Worm (Caenorhabditis elegans): ENCODE data around the gene gtap-2.

Gene gtap-2

DNA sequence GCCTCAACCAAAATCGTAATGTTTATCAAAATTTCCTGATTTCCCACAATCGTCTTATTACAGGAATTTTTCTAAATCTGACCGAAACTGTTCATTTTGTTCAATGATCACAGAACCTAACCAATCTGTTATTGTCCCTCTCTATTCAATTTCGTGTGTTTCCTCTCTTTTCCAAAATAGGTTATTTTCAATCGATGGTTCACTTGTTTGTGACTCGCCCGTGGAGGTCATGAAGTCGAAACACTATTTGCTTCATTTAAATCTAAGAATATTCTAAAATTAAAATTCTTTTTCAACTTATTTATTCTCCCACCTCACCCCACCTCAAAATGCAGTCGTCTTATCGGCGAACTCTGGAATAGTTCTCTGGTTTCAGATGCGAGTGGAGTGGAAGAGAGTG is 42.5 kb downstream of the gtap-2 start:
- TF ChIP-seq fos-1 (tag; optimal IDR thresholded peaks at IDR 0.05) (peak; percentile 6), nhr-25 (tag; optimal IDR thresholded peaks at IDR 0.05) (no peak), ceh-16 (tag; optimal IDR thresholded peaks at IDR 0.05) (no peak)

DNA sequence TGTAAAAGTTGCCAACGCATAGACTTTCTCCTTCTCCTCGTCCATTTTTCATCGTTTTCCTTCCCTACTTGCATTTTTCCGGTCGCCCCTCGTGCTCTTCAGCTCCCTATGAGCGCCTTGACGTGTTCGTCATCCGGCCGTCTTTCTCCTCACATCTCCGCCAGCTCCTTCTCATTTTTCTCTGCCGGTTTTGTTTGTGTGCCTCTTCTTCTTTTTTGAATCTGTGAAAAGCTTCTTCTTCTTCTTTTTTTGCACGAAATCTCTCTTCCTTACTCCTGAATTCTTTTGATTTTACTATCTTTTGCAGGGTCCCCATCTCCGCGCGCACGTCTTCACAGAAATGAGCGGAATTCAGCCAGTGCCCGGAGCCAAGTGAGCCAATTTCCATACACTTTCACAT is 43.2 kb downstream of the gtap-2 start, which contains the start of gene K11H3.3:
K11H3.3 (plus strand) TSS at position 308 of the 400 bp plus-strand sequence.
- TF ChIP-seq Y55F3AM.14 (GFP tag; optimal IDR thresholded peaks at IDR 0.05) (no peak), C34F6.9 (tag; optimal IDR thresholded peaks at IDR 0.05) (peak; percentile 5), nhr-129 (tag; optimal IDR thresholded peaks at IDR 0.05) (peak; percentile 10)

DNA sequence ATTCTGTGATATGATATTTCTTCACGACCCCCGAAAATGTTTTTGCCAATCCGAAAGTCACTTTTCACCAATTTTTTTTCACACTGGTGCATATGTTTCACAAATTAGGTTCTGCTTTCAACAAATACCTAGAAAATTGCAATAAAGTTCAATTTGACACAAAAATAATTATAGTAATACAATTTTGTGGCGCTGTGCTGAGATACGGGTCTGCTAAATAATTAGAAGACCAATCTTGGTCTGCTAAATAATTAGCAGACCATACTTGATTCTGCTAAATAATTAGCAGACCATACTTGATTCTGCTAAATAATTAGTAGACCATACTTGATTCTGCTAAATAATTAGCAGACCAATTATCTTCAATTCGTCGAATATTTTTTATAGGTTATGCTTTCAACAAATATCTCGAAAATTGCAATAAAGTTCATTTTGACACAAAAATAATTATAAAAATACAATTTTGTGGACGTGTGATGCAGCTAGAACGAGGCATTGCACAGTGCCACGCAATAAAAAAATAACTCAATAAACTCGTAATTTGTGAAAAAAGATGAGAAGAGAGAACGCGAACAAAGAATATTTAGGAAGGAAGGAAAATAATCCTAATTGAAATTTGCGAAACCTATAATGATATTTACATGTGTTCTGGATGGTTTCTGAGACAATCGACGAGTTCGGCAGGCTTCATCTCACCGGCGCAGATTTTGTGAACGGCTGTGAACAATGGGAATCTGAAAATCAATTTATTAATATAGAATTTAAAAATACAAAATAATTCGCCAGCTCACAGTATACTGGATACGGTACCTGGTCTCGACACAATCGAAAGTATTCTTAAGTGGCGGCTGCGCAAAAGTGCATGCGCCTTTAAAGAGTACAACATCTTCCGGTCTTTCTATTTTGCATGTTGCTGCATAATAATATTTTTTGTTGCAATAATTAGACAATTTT is 45.6 kb downstream of the gtap-2 start:
- TF ChIP-seq unc-39 (tag; optimal IDR thresholded peaks at IDR 0.05) (no peak), nhr-21 (tag; optimal IDR thresholded peaks at IDR 0.05) (peak; percentile 7)

DNA sequence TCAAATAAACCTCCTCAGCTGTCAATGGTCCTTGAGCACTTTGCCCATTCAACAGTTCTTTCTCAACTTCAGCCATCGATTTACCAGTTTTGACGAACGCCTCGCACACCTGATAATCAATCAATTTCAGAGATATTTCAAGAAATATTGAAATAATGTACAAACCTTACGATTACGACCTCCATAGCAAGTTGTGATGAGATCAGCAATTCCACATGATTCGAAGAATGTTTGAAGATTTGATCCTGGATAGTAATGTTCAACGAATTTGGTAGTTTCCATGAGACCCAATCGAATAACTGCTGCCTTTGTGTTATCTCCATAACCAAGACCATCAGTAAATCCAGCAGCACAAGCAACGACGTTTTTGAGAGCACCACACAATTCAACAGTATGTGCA is 46.6 kb downstream of the gtap-2 start:
- TF ChIP-seq unc-62 (GFP tag; optimal IDR thresholded peaks at IDR 0.05) (no peak), mbf-1 (tag; optimal IDR thresholded peaks at IDR 0.05) (no peak), nhr-77 (tag; optimal IDR thresholded peaks at IDR 0.05) (no peak), elt-1 (tag; optimal IDR thresholded peaks at IDR 0.05) (no peak), mab-5 (tag; optimal IDR thresholded peaks at IDR 0.05) (no peak), mdl-1 (tag; optimal IDR thresholded peaks at IDR 0.05) (no peak), nhr-12 (tag; optimal IDR thresholded peaks at IDR 0.05) (no peak), nhr-21 (tag; optimal IDR thresholded peaks at IDR 0.05) (no peak)

DNA sequence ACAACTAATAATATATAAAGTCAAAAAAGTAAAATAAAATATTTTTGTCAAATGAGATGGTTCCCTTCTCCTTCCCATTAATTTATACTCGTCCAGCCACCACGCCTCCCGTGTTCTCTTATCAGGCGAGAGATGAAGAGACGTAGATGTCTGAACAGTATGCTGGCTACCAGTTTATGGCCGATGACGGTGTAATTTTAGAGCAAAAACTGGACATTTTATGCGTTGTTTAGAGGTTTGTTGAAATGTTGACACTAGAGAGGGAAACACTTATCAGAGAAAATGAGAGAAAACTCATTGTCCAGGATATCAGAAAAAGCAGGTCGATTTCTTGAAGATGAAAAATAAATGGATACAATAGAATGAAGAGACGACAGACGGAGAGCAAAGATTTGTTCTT is 48.8 kb downstream of the gtap-2 start:
- TF ChIP-seq aly-2 (tag; optimal IDR thresholded peaks at IDR 0.05) (no peak), nhr-6 (tag; optimal IDR thresholded peaks at IDR 0.05) (no peak), R02D3.7 (tag; optimal IDR thresholded peaks at IDR 0.05) (no peak), lsy-2 (tag; optimal IDR thresholded peaks at IDR 0.05) (peak in 1 of 2 experiments; percentile 6), lin-13 (GFP tag; optimal IDR thresholded peaks at IDR 0.05) (no peak), crh-2 (tag; optimal IDR thresholded peaks at IDR 0.05) (peak; percentile 50), fos-1 (tag; optimal IDR thresholded peaks at IDR 0.05) (peak; percentile 56)

DNA sequence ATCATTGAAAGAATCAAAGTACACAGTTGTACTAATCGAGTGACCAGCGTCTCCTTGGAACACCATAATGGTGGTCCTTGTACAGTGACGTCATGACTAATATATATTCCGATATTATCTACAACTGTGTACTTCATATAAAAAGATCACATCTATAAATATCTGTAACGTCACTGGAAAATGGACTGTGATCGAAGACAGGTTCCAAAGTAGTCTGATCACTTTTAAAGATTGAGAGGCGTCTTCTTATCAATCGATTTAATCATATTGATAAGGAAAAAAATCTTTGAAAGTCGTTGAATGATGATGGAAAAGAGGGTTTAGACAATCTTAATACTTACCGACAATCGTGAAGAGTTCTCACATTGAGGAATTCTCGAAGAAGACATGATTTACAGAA is 49.7 kb downstream of the gtap-2 start:
- TF ChIP-seq sma-9 (GFP tag; optimal IDR thresholded peaks at IDR 0.05) (peak; percentile 78), sma-9 (tag; optimal IDR thresholded peaks at IDR 0.05) (no peak), fos-1 (tag; optimal IDR thresholded peaks at IDR 0.05) (peak; percentile 1), unc-39 (tag; optimal IDR thresholded peaks at IDR 0.05) (no peak), nhr-25 (tag; optimal IDR thresholded peaks at IDR 0.05) (peak; percentile 34)

DNA sequence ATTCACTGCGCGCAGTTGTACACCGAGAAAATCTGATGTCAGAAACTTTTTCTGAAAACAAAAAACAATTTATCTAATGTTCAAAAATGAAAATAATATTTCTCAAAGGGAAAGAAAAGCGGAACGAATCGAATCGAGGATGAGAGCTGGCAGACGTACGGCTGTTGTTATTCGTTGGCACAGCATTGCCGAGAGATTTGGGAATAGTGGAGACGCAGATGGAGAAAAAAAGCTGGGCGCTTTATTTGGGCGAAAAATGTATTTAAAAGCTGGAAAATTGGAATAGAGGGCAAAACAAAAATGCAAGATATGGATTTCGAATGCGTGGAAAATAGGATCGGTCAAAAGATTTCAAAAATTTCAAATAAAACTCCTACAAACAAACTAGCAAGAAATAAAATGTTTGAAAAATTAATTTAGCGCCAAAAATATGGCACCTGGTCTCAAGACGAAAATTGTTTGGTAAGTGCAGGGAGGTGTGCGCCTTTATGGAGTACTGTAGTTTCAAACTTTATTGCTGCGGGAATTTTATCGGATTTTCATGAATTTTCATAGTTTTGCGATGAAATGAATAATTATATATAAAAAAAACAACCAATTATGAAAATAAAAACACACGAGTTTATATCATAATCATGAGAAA is 50.9 kb downstream of the gtap-2 start, which contains the start of gene gpdh-2:
gpdh-2 (minus strand) TSS at position 51 of the 643 bp plus-strand sequence.
- TF ChIP-seq ceh-16 (tag; optimal IDR thresholded peaks at IDR 0.05), result no peak
- TF ChIP-seq nhr-237 (tag; optimal IDR thresholded peaks at IDR 0.05), result no peak
- TF ChIP-seq snpc-4 (tag; optimal IDR thresholded peaks at IDR 0.05), result peak; percentile 9
- TF ChIP-seq unc-62 (GFP tag; optimal IDR thresholded peaks at IDR 0.05), result no peak
- TF ChIP-seq lin-11 (tag; optimal IDR thresholded peaks at IDR 0.05), result no peak
- TF ChIP-seq nhr-12 (tag; optimal IDR thresholded peaks at IDR 0.05), result no peak
- TF ChIP-seq ztf-11 (tag; optimal IDR thresholded peaks at IDR 0.05), result no peak
- peak; percentile 27 for TF ChIP-seq nhr-129 (tag; optimal IDR thresholded peaks at IDR 0.05)
- TF ChIP-seq R02D3.7 (tag; optimal IDR thresholded peaks at IDR 0.05), result no peak
- TF ChIP-seq ama-1 (optimal IDR thresholded peaks at IDR 0.05), result no peak
- no peak for TF ChIP-seq lin-39 (tag; optimal IDR thresholded peaks at IDR 0.05)
- TF ChIP-seq lsy-2 (tag; optimal IDR thresholded peaks at IDR 0.05), result peak in 1 of 2 experiments; percentile 14
- no peak for TF ChIP-seq dmd-4 (tag; optimal IDR thresholded peaks at IDR 0.05)
- no peak for TF ChIP-seq Y55F3AM.14 (GFP tag; optimal IDR thresholded peaks at IDR 0.05)
- TF ChIP-seq sma-3 (GFP tag; optimal IDR thresholded peaks at IDR 0.05), result no peak

Measured in whole organism, L2 larva.